Worm (Caenorhabditis elegans) whole organism, early embryonic: ENCODE measurements around the gene srz-82.

Source experiments
- B0310.2 ChIP-seq: sonication (generic microtip); optimal IDR thresholded peaks from 2 replicates; lab custom pipeline; 2016; ENCODE audit warnings: mild to moderate bottlenecking, missing genetic modification characterization, missing compliant biosample characterization
- F13C5.2 ChIP-seq: sonication (generic microtip); optimal IDR thresholded peaks from 2 replicates; lab custom pipeline; 2017; ENCODE audit warnings: mild to moderate bottlenecking, missing genetic modification characterization, inconsistent platforms, missing compliant biosample characterization
- ama-1 ChIP-seq: fragments of 150-350 bp; optimal IDR thresholded peaks from 2 replicates; lab custom pipeline; 2014
- ceh-13 ChIP-seq: fragments of 200-800 bp; sonication (Bioruptor generic); optimal IDR thresholded peaks from 2 replicates; lab custom pipeline; 2018; ENCODE audit warnings: mild to moderate bottlenecking, missing genetic modification characterization, missing compliant biosample characterization
- ceh-36 ChIP-seq: sonication (generic microtip); optimal IDR thresholded peaks from 2 replicates; lab custom pipeline; 2016; ENCODE audit warnings: missing genetic modification characterization, inconsistent platforms, missing compliant biosample characterization
- ets-7 ChIP-seq: sonication (generic microtip); optimal IDR thresholded peaks from 2 replicates; lab custom pipeline; 2016; ENCODE audit warnings: missing genotype, missing genetic modification characterization, missing compliant biosample characterization
- flt-1 ChIP-seq: fragments of 200-800 bp; sonication (Bioruptor generic); IDR thresholded peaks from 2 replicates; pipeline ENCODE4 v1.3.6; 2022; ENCODE audit warnings: missing genetic modification characterization, missing compliant biosample characterization
- hmg-4 ChIP-seq: fragments of 200-800 bp; sonication (Bioruptor generic); optimal IDR thresholded peaks from 2 replicates; lab custom pipeline; 2018; ENCODE audit warnings: mild to moderate bottlenecking, missing genetic modification characterization, missing compliant biosample characterization
- scrt-1 ChIP-seq: fragments of 200-800 bp; sonication (Bioruptor generic); IDR thresholded peaks from 2 replicates; pipeline ENCODE4 v1.3.6; 2022; ENCODE audit warnings: missing genetic modification characterization, missing compliant biosample characterization
- tbx-11 ChIP-seq: fragments of 200-800 bp; sonication (Bioruptor generic); IDR thresholded peaks from 2 replicates; pipeline ENCODE4 v1.3.6; 2022; ENCODE audit warnings: missing genetic modification characterization, missing compliant biosample characterization
- tbx-37 ChIP-seq: fragments of 200-800 bp; sonication (Bioruptor generic); conservative IDR thresholded peaks from 2 replicates; pipeline ENCODE4 v1.3.6; 2022; ENCODE audit warnings: missing genetic modification reagents, missing genetic modification characterization, missing compliant biosample characterization
- tra-4 ChIP-seq: sonication (generic microtip); optimal IDR thresholded peaks from 2 replicates; lab custom pipeline; 2017; ENCODE audit warnings: missing genetic modification characterization, missing compliant biosample characterization

- no peak for TF ChIP-seq F13C5.2
- TF ChIP-seq ama-1 (lab: Kevin White, UChicago): no peak
- TF ChIP-seq ets-7: no peak
- no peak for TF ChIP-seq hmg-4
- TF ChIP-seq tbx-37 (GFP tag; lab: Robert Waterston, UW): no peak
- no peak for TF ChIP-seq B0310.2 (tag; lab: Kevin White, UChicago)
- TF ChIP-seq ceh-13 (GFP tag; lab: Kevin White, UChicago): no peak
- no peak for TF ChIP-seq tra-4 (tag; lab: Kevin White, UChicago)
- no peak for TF ChIP-seq ceh-36
- no peak for TF ChIP-seq flt-1 (GFP tag; lab: Robert Waterston, UW)
- no peak for TF ChIP-seq tbx-11 (GFP tag; lab: Robert Waterston, UW)
- TF ChIP-seq scrt-1: no peak
These were observed 15.2 kb downstream of the srz-82 start, which contains the start of gene ceh-53 for ce11 chrIV:3497909-3498308.
